Fruit fly (Drosophila melanogaster): ENCODE data around the gene CG13280.

The CG13280 gene

dm6 chr2L:16820993-16821392 lies at the start of gene CG13280:
CG13280 (minus strand) TSS chr2L:16821093.
- TF ChIP-seq CTCF (optimal IDR thresholded peaks at IDR 0.05) (no peak), CG8478 (optimal IDR thresholded peaks at IDR 0.05) (no peak)

DNA sequence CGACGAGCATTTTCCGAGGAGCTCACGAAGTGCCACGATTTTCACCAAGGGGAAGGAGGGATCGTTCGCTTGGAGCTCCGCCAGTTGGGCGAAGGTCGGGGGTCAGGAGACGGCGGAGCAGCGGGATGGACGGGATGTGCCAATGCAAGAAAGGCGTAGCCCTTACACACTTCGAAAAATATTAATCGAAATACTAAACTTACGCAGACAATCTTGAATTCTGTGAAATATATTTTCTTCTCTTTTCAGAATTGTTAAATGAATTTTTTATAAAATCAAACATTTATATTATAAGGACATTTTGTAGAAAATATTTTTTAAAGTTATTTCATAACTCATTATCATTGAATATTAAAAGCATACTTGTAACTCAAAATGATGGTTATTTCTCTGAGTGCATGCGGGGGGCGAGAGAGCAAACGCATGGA lies 48.0 kb upstream of the CG13280 start:
- TF ChIP-seq CG8478 (optimal IDR thresholded peaks at IDR 0.05) (no peak), CTCF (optimal IDR thresholded peaks at IDR 0.05) (no peak)

DNA sequence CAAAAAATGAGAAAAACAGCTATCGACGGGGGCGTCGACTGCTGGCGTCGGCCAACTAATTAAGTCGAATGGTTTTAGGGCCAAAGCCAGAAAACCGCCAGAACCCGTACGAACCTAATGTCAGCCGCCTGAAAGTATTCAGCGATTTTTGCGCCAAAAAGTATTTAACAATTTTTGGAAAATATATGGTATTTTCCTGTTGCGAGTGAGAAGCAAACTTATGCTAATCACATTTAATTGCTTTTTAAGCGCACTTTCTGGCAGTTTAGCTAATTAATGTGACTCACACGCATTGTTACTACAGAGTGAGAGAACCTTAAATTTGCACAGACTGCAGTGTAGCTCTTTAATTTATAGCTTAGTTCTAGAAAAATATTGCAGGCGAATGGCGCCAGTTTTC lies 41.6 kb upstream of the CG13280 start:
- TF ChIP-seq CG8478 (optimal IDR thresholded peaks at IDR 0.05) = no peak
- no peak for TF ChIP-seq CTCF (optimal IDR thresholded peaks at IDR 0.05)

- TF ChIP-seq CG8478 (optimal IDR thresholded peaks at IDR 0.05) = no peak
- no peak for TF ChIP-seq CTCF (optimal IDR thresholded peaks at IDR 0.05)
Measured at dm6 chr2L:16861126-16861525, 40.2 kb upstream of the CG13280 start, which contains the start of gene CG6012. CG6012 (minus strand) TSS chr2L:16861489.

- TF ChIP-seq CTCF (optimal IDR thresholded peaks at IDR 0.05) (no peak), CG8478 (optimal IDR thresholded peaks at IDR 0.05) (no peak)
Measured at dm6 chr2L:16859566-16859965, 38.7 kb upstream of the CG13280 start.

- TF ChIP-seq CG8478 (optimal IDR thresholded peaks at IDR 0.05) (no peak), CTCF (optimal IDR thresholded peaks at IDR 0.05) (no peak)
Measured at dm6 chr2L:16859103-16859502, 38.2 kb upstream of the CG13280 start.

DNA sequence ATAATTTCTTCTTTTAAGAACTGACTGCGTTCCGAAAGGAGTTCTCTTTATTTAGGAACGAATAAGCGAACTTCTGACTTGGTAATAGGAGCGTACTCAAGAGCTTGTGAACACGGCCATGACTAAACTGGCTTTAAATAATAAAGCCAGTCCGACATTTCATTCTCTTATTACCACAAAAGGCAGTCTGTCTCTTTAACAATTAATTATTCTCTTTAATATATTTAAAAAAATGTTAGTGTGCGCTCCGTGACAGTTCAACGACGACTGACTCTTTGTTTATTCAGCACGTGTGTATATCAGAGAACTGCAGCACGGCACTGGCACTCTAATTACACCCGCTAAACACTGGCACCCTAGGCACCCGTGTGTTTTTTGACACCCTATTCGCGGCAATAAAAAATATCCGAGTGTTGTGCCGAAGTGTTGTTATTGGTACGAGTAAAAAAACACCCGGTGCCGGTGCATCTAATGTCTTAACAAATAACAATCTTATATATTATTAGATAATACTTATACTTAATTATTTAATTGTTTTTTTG lies 37.6 kb upstream of the CG13280 start, which contains the start of gene CG31809:
CG31809 (minus strand) TSS at position 249 of the 542 bp plus-strand sequence.
- TF ChIP-seq CTCF (optimal IDR thresholded peaks at IDR 0.05) (no peak), CG8478 (optimal IDR thresholded peaks at IDR 0.05) (no peak)

dm6 chr2L:16857665-16858064 lies 36.8 kb upstream of the CG13280 start:
- no peak for TF ChIP-seq CTCF (optimal IDR thresholded peaks at IDR 0.05)
- no peak for TF ChIP-seq CG8478 (optimal IDR thresholded peaks at IDR 0.05)

dm6 chr2L:16857131-16857530 lies 36.2 kb upstream of the CG13280 start:
- TF ChIP-seq CTCF (optimal IDR thresholded peaks at IDR 0.05) (no peak), CG8478 (optimal IDR thresholded peaks at IDR 0.05) (no peak)

DNA sequence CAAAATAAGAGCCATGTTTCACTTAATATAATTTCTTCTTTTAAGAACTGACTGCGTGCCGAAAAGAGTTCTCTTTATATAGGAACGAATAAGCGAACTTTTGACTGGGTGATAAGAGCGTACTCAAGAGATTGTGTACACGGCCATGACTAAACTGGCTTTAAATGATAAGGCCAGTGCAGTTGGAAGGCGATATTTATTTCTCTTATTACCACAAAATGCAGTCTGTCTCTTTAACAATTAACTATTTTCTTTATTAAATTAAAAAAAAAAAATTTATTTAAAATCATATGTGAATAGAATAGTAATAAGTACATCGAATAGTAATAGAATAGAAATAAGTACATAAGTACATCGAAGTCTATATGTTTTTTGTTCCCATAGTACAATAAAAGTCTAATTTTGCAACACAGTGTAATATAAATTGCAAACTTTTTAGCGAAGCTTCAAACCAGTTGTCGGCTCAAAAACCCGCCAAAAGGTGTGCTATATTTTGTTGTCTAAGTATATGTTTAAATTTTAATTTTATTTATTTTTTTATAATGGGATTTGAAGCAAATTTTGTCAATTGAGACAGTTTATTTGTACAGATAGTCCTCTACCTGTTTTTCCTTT lies 31.5 kb upstream of the CG13280 start, which contains the start of gene CG31810:
CG31810 (minus strand) TSS at position 51 of the 615 bp plus-strand sequence.
- no peak for TF ChIP-seq CTCF (optimal IDR thresholded peaks at IDR 0.05)
- no peak for TF ChIP-seq CG8478 (optimal IDR thresholded peaks at IDR 0.05)

- no peak for TF ChIP-seq CTCF (optimal IDR thresholded peaks at IDR 0.05)
- TF ChIP-seq CG8478 (optimal IDR thresholded peaks at IDR 0.05) = no peak
Measured at dm6 chr2L:16850442-16850841, 29.5 kb upstream of the CG13280 start.

DNA sequence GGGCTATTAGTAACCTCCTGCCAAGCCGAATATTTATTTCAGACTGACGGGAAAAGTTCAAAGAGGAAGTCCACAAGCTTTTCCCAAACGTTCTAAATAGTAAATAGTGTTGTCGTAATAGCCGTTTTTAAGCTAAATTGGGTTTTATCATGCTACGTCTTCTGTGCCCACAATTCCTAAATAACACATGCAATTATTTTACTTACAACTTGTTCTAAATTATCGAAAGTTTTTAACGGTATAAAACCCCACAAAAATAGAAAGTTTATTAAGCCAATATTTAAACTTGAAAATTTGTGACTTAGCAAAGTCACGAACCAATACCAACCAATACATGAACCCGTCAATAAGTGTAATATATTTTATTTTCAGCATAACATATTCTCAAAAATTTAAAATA lies 27.8 kb upstream of the CG13280 start, which contains the start of gene CG13284:
CG13284 (minus strand) TSS at position 47 of the 400 bp plus-strand sequence.
- TF ChIP-seq CTCF (optimal IDR thresholded peaks at IDR 0.05) (no peak), CG8478 (optimal IDR thresholded peaks at IDR 0.05) (no peak)

dm6 chr2L:16847948-16848347 lies 27.1 kb upstream of the CG13280 start:
- TF ChIP-seq CTCF (optimal IDR thresholded peaks at IDR 0.05) = no peak
- TF ChIP-seq CG8478 (optimal IDR thresholded peaks at IDR 0.05) = no peak

DNA sequence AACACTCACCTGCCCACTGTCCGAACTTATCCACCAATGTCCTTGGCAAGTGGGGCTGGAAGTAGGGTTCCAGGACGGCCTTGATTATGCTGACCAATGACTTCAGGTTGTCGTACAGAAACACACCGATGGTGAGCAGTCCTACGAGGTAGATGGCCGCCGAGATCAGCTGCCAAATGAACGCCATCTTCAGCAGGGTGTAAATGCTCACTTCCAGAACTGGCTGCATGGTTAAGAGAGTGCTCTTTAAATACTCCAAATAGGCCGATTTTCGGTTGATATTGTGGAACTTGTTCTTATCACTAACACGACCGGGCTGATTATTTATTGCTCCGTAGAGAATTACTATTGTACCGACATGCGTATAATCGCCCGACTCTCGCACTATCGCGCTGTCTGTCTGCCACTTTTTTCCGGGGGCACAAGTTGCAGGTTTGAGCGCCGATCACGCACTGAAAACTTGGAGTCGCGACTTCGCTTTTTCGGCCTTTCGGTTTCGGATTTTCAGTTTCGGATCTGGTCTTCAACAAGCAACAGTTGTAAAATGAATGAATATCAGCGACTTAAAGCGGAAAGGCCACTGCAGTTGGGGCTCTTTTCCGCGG lies 26.0 kb upstream of the CG13280 start:
- TF ChIP-seq CTCF (optimal IDR thresholded peaks at IDR 0.05) (no peak), CG8478 (optimal IDR thresholded peaks at IDR 0.05) (no peak)

- TF ChIP-seq CTCF (optimal IDR thresholded peaks at IDR 0.05) = no peak
- TF ChIP-seq CG8478 (optimal IDR thresholded peaks at IDR 0.05) = no peak
Measured at dm6 chr2L:16845179-16845578, 24.3 kb upstream of the CG13280 start.

dm6 chr2L:16843336-16843735 lies 22.4 kb upstream of the CG13280 start:
- TF ChIP-seq CTCF (optimal IDR thresholded peaks at IDR 0.05) = no peak
- no peak for TF ChIP-seq CG8478 (optimal IDR thresholded peaks at IDR 0.05)
